Fruit fly (Drosophila melanogaster) whole organism, embryonic: ENCODE measurements around the gene CG12010.

Experiments used
- CG1233 ChIP-seq: fragments of 200-800 bp; sonication (Bioruptor generic); optimal IDR thresholded peaks from 4 replicates; lab custom pipeline; 2018; ENCODE audit warnings: missing biosample characterization, mild to moderate bottlenecking, missing genetic modification characterization
- CG12942 ChIP-seq: fragments of 200-800 bp; sonication (Bioruptor generic); optimal IDR thresholded peaks from 3 replicates; lab custom pipeline; 2016; ENCODE audit warnings: missing biosample characterization, missing genetic modification characterization
- CG14860 ChIP-seq: fragments of 200-800 bp; sonication (Bioruptor generic); IDR thresholded peaks from 3 replicates; pipeline ENCODE4 v1.3.6; 2022; ENCODE audit warnings: missing biosample characterization, missing genetic modification characterization; ENCODE audit not compliant: partially characterized antibody
- CG1602 ChIP-seq: fragments of 200-800 bp; sonication (Bioruptor generic); optimal IDR thresholded peaks from 3 replicates; lab custom pipeline; 2016; ENCODE audit warnings: missing biosample characterization, missing genetic modification characterization
- CG16779 ChIP-seq: fragments of 200-800 bp; sonication (Bioruptor generic); IDR thresholded peaks from 2 replicates; pipeline ENCODE4 v1.3.6; 2022; ENCODE audit warnings: missing biosample characterization, missing genetic modification characterization
- CG16813 ChIP-seq: fragments of 200-800 bp; sonication (Bioruptor generic); IDR thresholded peaks from 3 replicates; pipeline ENCODE4 v1.3.6; 2022; ENCODE audit warnings: missing biosample characterization, missing genetic modification characterization; ENCODE audit not compliant: partially characterized antibody
- CG17328 ChIP-seq: fragments of 200-800 bp; sonication (Bioruptor generic); IDR thresholded peaks from 2 replicates; pipeline ENCODE4 v1.3.6; 2022; ENCODE audit warnings: missing biosample characterization, missing genetic modification characterization
- CG17385 ChIP-seq: fragments of 200-800 bp; sonication (Bioruptor generic); optimal IDR thresholded peaks from 3 replicates; lab custom pipeline; 2018; ENCODE audit warnings: missing biosample characterization, mild to moderate bottlenecking, missing genetic modification characterization
- CG17802 ChIP-seq: fragments of 200-800 bp; sonication (Bioruptor generic); optimal IDR thresholded peaks from 2 replicates; lab custom pipeline; 2018; ENCODE audit warnings: missing biosample characterization, mild to moderate bottlenecking, missing genetic modification characterization, moderate library complexity
- CG18599 ChIP-seq: fragments of 200-800 bp; sonication (Bioruptor generic); optimal IDR thresholded peaks from 3 replicates; lab custom pipeline; 2017; ENCODE audit warnings: missing biosample characterization, missing genetic modification characterization, mild to moderate bottlenecking, moderate library complexity, missing genetic modification reagents
- CG30403 ChIP-seq: fragments of 200-800 bp; sonication (Bioruptor generic); optimal IDR thresholded peaks from 3 replicates; lab custom pipeline; 2016; ENCODE audit warnings: missing biosample characterization, missing genetic modification characterization
- CG6765 ChIP-seq: fragments of 200-800 bp; sonication (Bioruptor generic); optimal IDR thresholded peaks from 3 replicates; lab custom pipeline; 2017; ENCODE audit warnings: missing biosample characterization, mild to moderate bottlenecking, missing genetic modification characterization
- CG9727 ChIP-seq: fragments of 200-800 bp; sonication (Bioruptor generic); optimal IDR thresholded peaks from 3 replicates; lab custom pipeline; 2017; ENCODE audit warnings: missing biosample characterization, mild to moderate bottlenecking, missing genetic modification characterization
- CG9817 ChIP-seq: fragments of 200-800 bp; sonication (Bioruptor generic); optimal IDR thresholded peaks from 2 replicates; lab custom pipeline; 2018; ENCODE audit warnings: missing biosample characterization, mild to moderate bottlenecking, missing genetic modification characterization, moderate library complexity
- D19A ChIP-seq: fragments of 200-800 bp; optimal IDR thresholded peaks from 3 replicates; lab custom pipeline; 2019; ENCODE audit warnings: missing biosample characterization, mild to moderate bottlenecking, missing genetic modification characterization, moderate library complexity
- Dek ChIP-seq: fragments of 200-800 bp; sonication (Bioruptor generic); optimal IDR thresholded peaks from 3 replicates; lab custom pipeline; 2019; ENCODE audit warnings: missing biosample characterization, mild to moderate bottlenecking, missing genetic modification characterization, moderate library complexity
- Drgx ChIP-seq: fragments of 200-800 bp; sonication (Bioruptor generic); IDR thresholded peaks from 2 replicates; pipeline ENCODE4 v1.3.6; 2022; ENCODE audit warnings: missing biosample characterization, missing genetic modification characterization
- Elba2 ChIP-seq: fragments of 200-800 bp; sonication (Bioruptor generic); optimal IDR thresholded peaks from 3 replicates; lab custom pipeline; 2016; ENCODE audit warnings: missing biosample characterization, missing genetic modification characterization
- HLHmδ ChIP-seq: fragments of 200-800 bp; sonication (Bioruptor generic); optimal IDR thresholded peaks from 2 replicates; lab custom pipeline; 2018; ENCODE audit warnings: missing biosample characterization, mild to moderate bottlenecking, missing genetic modification characterization, moderate library complexity
- Hand ChIP-seq: fragments of 200-800 bp; sonication (Bioruptor generic); optimal IDR thresholded peaks from 2 replicates; lab custom pipeline; 2017; ENCODE audit warnings: mild to moderate bottlenecking, missing biosample characterization, missing genetic modification reagents, missing genetic modification characterization
- Hr78 ChIP-seq, 2 experiments: fragments of 200-800 bp in 1 of 2; fragments of >200 bp in 1 of 2; sonication (Bioruptor generic) in 1 of 2; optimal IDR thresholded peaks; 2 replicates each; lab custom pipeline; 2017 to 2019; ENCODE audit warnings: missing biosample characterization in 2 of 2, missing genetic modification characterization in 2 of 2, mild to moderate bottlenecking in 1 of 2, moderate library complexity in 1 of 2
- Lim3 ChIP-seq: fragments of 200-800 bp; sonication (Bioruptor generic); IDR thresholded peaks from 2 replicates; pipeline ENCODE4 v1.3.6; 2022; ENCODE audit warnings: missing biosample characterization, missing genetic modification characterization
- Meics ChIP-seq: fragments of 200-800 bp; sonication (Bioruptor generic); optimal IDR thresholded peaks from 2 replicates; lab custom pipeline; 2017; ENCODE audit warnings: missing biosample characterization, mild to moderate bottlenecking, missing genetic modification characterization
- Nf-YA ChIP-seq: fragments of 200-800 bp; sonication (Bioruptor generic); IDR thresholded peaks from 2 replicates; pipeline ENCODE4 v1.3.6; 2022; ENCODE audit warnings: missing biosample characterization, missing genetic modification characterization
- NfI ChIP-seq: fragments of 200-800 bp; sonication (Bioruptor generic); optimal IDR thresholded peaks from 3 replicates; lab custom pipeline; 2018; ENCODE audit warnings: missing biosample characterization, mild to moderate bottlenecking, missing genetic modification characterization, moderate library complexity
- Scr ChIP-seq: fragments of 200-800 bp; sonication (Bioruptor generic); IDR thresholded peaks from 2 replicates; pipeline ENCODE4 v1.3.6; 2022; ENCODE audit warnings: missing biosample characterization, missing genetic modification characterization; ENCODE audit not compliant: partially characterized antibody
- Sox100B ChIP-seq: fragments of 200-800 bp; sonication (Bioruptor generic); optimal IDR thresholded peaks from 3 replicates; lab custom pipeline; 2018; ENCODE audit warnings: missing biosample characterization, mild to moderate bottlenecking, missing genetic modification characterization
- aop ChIP-seq: fragments of 200-800 bp; sonication (Bioruptor generic); IDR thresholded peaks from 2 replicates; pipeline ENCODE4 v1.3.6; 2022; ENCODE audit warnings: missing biosample characterization, missing genetic modification characterization
- dysf ChIP-seq: fragments of 200-800 bp; sonication (Bioruptor generic); IDR thresholded peaks from 3 replicates; pipeline ENCODE4 v1.3.6; 2022; ENCODE audit warnings: missing biosample characterization, missing genetic modification characterization
- gce ChIP-seq: fragments of 200-800 bp; sonication (Bioruptor generic); IDR thresholded peaks from 3 replicates; pipeline ENCODE4 v1.3.6; 2022; ENCODE audit warnings: missing biosample characterization, missing genetic modification characterization
- nau ChIP-seq: fragments of 200-800 bp; sonication (Bioruptor generic); optimal IDR thresholded peaks from 3 replicates; lab custom pipeline; 2017; ENCODE audit warnings: missing biosample characterization, mild to moderate bottlenecking, missing genetic modification characterization, missing genetic modification reagents
- onecut ChIP-seq: fragments of 200-800 bp; sonication (Bioruptor generic); IDR thresholded peaks from 2 replicates; pipeline ENCODE4 v1.3.6; 2022; ENCODE audit warnings: missing biosample characterization, missing genetic modification characterization
- sd ChIP-seq: fragments of 200-800 bp; sonication (Bioruptor generic); optimal IDR thresholded peaks from 3 replicates; lab custom pipeline; 2018; ENCODE audit warnings: missing biosample characterization, mild to moderate bottlenecking, missing genetic modification characterization, moderate library complexity
- sens-2 ChIP-seq: fragments of 200-800 bp; sonication (Bioruptor generic); IDR thresholded peaks from 2 replicates; pipeline ENCODE4 v1.3.6; 2022; ENCODE audit warnings: missing biosample characterization, missing genetic modification characterization
- slbo ChIP-seq: fragments of 200-800 bp; sonication (Bioruptor generic); IDR thresholded peaks from 2 replicates; pipeline ENCODE4 v1.3.6; 2022; ENCODE audit warnings: missing biosample characterization, missing genetic modification characterization
- sob ChIP-seq: fragments of 200-800 bp; sonication (Bioruptor generic); IDR thresholded peaks from 2 replicates; pipeline ENCODE4 v1.3.6; 2022; ENCODE audit warnings: missing biosample characterization, missing genetic modification characterization
- stwl ChIP-seq: fragments of 200-800 bp; sonication (Bioruptor generic); optimal IDR thresholded peaks from 3 replicates; lab custom pipeline; 2018; ENCODE audit warnings: missing biosample characterization, mild to moderate bottlenecking, missing genetic modification characterization, moderate library complexity
- sug ChIP-seq: fragments of 200-800 bp; optimal IDR thresholded peaks from 2 replicates; lab custom pipeline; 2019; ENCODE audit warnings: missing biosample characterization, mild to moderate bottlenecking, missing genetic modification characterization, moderate library complexity
- wdn ChIP-seq: fragments of 200-800 bp; sonication (Bioruptor generic); IDR thresholded peaks from 2 replicates; pipeline ENCODE4 v1.3.6; 2022; ENCODE audit warnings: missing biosample characterization, missing genetic modification characterization
- wek ChIP-seq: fragments of 200-800 bp; sonication (Bioruptor generic); optimal IDR thresholded peaks from 3 replicates; lab custom pipeline; 2018; ENCODE audit warnings: missing biosample characterization, mild to moderate bottlenecking, missing genetic modification characterization, moderate library complexity
- zen ChIP-seq: fragments of 200-800 bp; sonication (Bioruptor generic); optimal IDR thresholded peaks from 3 replicates; lab custom pipeline; 2018; ENCODE audit warnings: missing biosample characterization, mild to moderate bottlenecking, missing genetic modification characterization, moderate library complexity

Gene CG12010

dm6 chr3L:3350572-3351343, 23.3 kb upstream of the CG12010 start (continued):
- no peak for TF ChIP-seq nau (GFP tag; lab: Kevin White, UChicago)
- TF ChIP-seq CG17328 (GFP tag; lab: Robert Waterston, UW) = no peak
- no peak for TF ChIP-seq CG6765 (GFP tag; lab: Kevin White, UChicago)
- peak; percentile 22 for TF ChIP-seq CG17385 (GFP tag; lab: Kevin White, UChicago)
- peak; percentile 10 for TF ChIP-seq Sox100B (GFP tag; lab: Kevin White, UChicago)
- peak in 1 of 2 experiments; percentile 21 for TF ChIP-seq Hr78 (GFP tag; optimal IDR thresholded peaks at IDR 0.05; lab: Kevin White, UChicago)
- TF ChIP-seq CG14860 (GFP tag; lab: Robert Waterston, UW) = no peak
- peak; percentile 63 for TF ChIP-seq sug (tag; lab: Kevin White, UChicago)
- peak; percentile 43 for TF ChIP-seq CG18599 (GFP tag; lab: Kevin White, UChicago)
- no peak for TF ChIP-seq Scr
- TF ChIP-seq D19A = peak; percentile 71
- TF ChIP-seq stwl (tag; lab: Kevin White, UChicago) = no peak
- no peak for TF ChIP-seq Nf-YA (GFP tag; lab: Robert Waterston, UW)
- TF ChIP-seq aop = no peak
- peak; percentile 40 for TF ChIP-seq Meics
- TF ChIP-seq CG16813 = no peak
- no peak for TF ChIP-seq CG16779 (GFP tag; lab: Robert Waterston, UW)
- 0 out of 2 replicates have a peak, but pooled peaks have one; percentile 26 for TF ChIP-seq slbo (GFP tag; lab: Robert Waterston, UW)
- TF ChIP-seq sd (tag; lab: Kevin White, UChicago) = peak; percentile 95
- peak; percentile 1 for TF ChIP-seq CG1233 (GFP tag; lab: Kevin White, UChicago)
- TF ChIP-seq wdn (GFP tag; lab: Robert Waterston, UW) = 0 out of 2 replicates have a peak, but pooled peaks have one; percentile 9
- no peak for TF ChIP-seq CG12942 (GFP tag; lab: Kevin White, UChicago)
- TF ChIP-seq zen (tag; lab: Kevin White, UChicago) = no peak
- peak; percentile 34; the same call in 2 of the 3 replicates for TF ChIP-seq dysf (GFP tag; lab: Robert Waterston, UW)
- TF ChIP-seq sens-2 (GFP tag; lab: Robert Waterston, UW) = peak; percentile 50; the same call in 1 of the 2 replicates
- TF ChIP-seq CG9727 (GFP tag; lab: Kevin White, UChicago) = peak; percentile 0
- no peak for TF ChIP-seq CG17802 (tag; lab: Kevin White, UChicago)
- TF ChIP-seq Drgx (GFP tag; lab: Robert Waterston, UW) = no peak
- TF ChIP-seq HLHmδ = no peak
- TF ChIP-seq CG30403 (GFP tag; lab: Kevin White, UChicago) = peak; percentile 15
- TF ChIP-seq CG1602 (GFP tag; lab: Kevin White, UChicago) = no peak
- TF ChIP-seq Dek (tag; lab: Kevin White, UChicago) = no peak
- no peak for TF ChIP-seq Lim3
- TF ChIP-seq onecut (GFP tag; lab: Robert Waterston, UW) = peak; percentile 27; the same call in 1 of the 2 replicates
- TF ChIP-seq sob (GFP tag; lab: Robert Waterston, UW) = 0 out of 2 replicates have a peak, but pooled peaks have one; percentile 9
- TF ChIP-seq CG9817 (tag; lab: Kevin White, UChicago) = peak; percentile 11
- TF ChIP-seq wek = no peak
- no peak for TF ChIP-seq Elba2 (GFP tag; lab: Kevin White, UChicago)
- TF ChIP-seq Hand = peak; percentile 14
- TF ChIP-seq NfI = peak; percentile 6
- no peak for TF ChIP-seq gce (GFP tag; lab: Robert Waterston, UW)
- TF ChIP-seq, all 482 proteins: peak for 43
